Worm (Caenorhabditis elegans) whole organism, early embryonic: ENCODE measurements around the gene C49C3.20.

Source experiments
- B0310.2 ChIP-seq: sonication (generic microtip); optimal IDR thresholded peaks from 2 replicates; lab custom pipeline; 2016; ENCODE audit warnings: mild to moderate bottlenecking, missing genetic modification characterization, missing compliant biosample characterization
- F13C5.2 ChIP-seq: sonication (generic microtip); optimal IDR thresholded peaks from 2 replicates; lab custom pipeline; 2017; ENCODE audit warnings: mild to moderate bottlenecking, missing genetic modification characterization, inconsistent platforms, missing compliant biosample characterization
- aly-1 ChIP-seq: sonication (generic microtip); optimal IDR thresholded peaks from 2 replicates; lab custom pipeline; 2016; ENCODE audit warnings: missing genetic modification characterization, missing compliant biosample characterization
- ama-1 ChIP-seq: fragments of 150-350 bp; optimal IDR thresholded peaks from 2 replicates; lab custom pipeline; 2014
- ceh-13 ChIP-seq: fragments of 200-800 bp; sonication (Bioruptor generic); optimal IDR thresholded peaks from 2 replicates; lab custom pipeline; 2018; ENCODE audit warnings: mild to moderate bottlenecking, missing genetic modification characterization, missing compliant biosample characterization
- ceh-36 ChIP-seq: sonication (generic microtip); optimal IDR thresholded peaks from 2 replicates; lab custom pipeline; 2016; ENCODE audit warnings: missing genetic modification characterization, inconsistent platforms, missing compliant biosample characterization
- flt-1 ChIP-seq: fragments of 200-800 bp; sonication (Bioruptor generic); IDR thresholded peaks from 2 replicates; pipeline ENCODE4 v1.3.6; 2022; ENCODE audit warnings: missing genetic modification characterization, missing compliant biosample characterization
- hmbx-1 ChIP-seq: sonication (generic microtip); optimal IDR thresholded peaks from 2 replicates; lab custom pipeline; 2016; ENCODE audit warnings: mild to moderate bottlenecking, missing genetic modification characterization, missing compliant biosample characterization
- hnd-1 ChIP-seq: sonication (generic microtip); optimal IDR thresholded peaks from 2 replicates; lab custom pipeline; 2016; ENCODE audit warnings: missing genetic modification characterization, missing compliant biosample characterization
- scrt-1 ChIP-seq: fragments of 200-800 bp; sonication (Bioruptor generic); IDR thresholded peaks from 2 replicates; pipeline ENCODE4 v1.3.6; 2022; ENCODE audit warnings: missing genetic modification characterization, missing compliant biosample characterization
- sea-1 ChIP-seq: fragments of 200-800 bp; sonication (Bioruptor generic); conservative IDR thresholded peaks from 2 replicates; pipeline ENCODE4 v1.3.6; 2022; ENCODE audit warnings: missing genetic modification characterization, missing compliant biosample characterization
- tbx-37 ChIP-seq: fragments of 200-800 bp; sonication (Bioruptor generic); conservative IDR thresholded peaks from 2 replicates; pipeline ENCODE4 v1.3.6; 2022; ENCODE audit warnings: missing genetic modification reagents, missing genetic modification characterization, missing compliant biosample characterization
- tra-4 ChIP-seq: sonication (generic microtip); optimal IDR thresholded peaks from 2 replicates; lab custom pipeline; 2017; ENCODE audit warnings: missing genetic modification characterization, missing compliant biosample characterization

DNA sequence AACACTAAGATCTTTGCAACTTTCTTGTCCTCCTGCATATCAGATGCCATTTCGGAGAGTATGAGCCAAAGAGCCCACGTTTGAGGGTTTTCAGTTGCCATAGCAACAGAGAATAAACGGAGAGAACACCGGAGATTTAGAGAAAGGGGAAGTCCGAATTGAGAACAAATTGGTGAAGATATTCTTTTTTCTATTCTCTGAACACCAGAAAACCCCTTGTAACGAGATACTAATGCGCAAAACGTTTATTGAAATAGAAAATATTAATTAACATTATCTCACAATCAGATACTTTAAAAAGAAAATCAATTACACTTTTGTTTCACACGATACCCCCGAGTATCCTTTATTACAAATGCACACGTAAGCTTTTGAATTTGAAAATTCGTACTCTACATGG, 14.4 kb downstream of the C49C3.20 start, which contains the start of gene ifta-2:
- TF ChIP-seq aly-1 (tag; lab: Kevin White, UChicago) (no peak), ama-1 (lab: Kevin White, UChicago) (no peak), ceh-13 (GFP tag; lab: Kevin White, UChicago) (no peak), scrt-1 (GFP tag; lab: Robert Waterston, UW) (no peak), tbx-37 (GFP tag; lab: Robert Waterston, UW) (no peak), ceh-36 (no peak), hnd-1 (no peak), flt-1 (GFP tag; lab: Robert Waterston, UW) (no peak), hmbx-1 (tag; lab: Kevin White, UChicago) (no peak), F13C5.2 (tag; lab: Kevin White, UChicago) (no peak), tra-4 (tag; lab: Kevin White, UChicago) (no peak), B0310.2 (tag; lab: Kevin White, UChicago) (no peak), sea-1 (GFP tag; lab: Robert Waterston, UW) (no peak)
